Fruit fly (Drosophila melanogaster) Kc167 (cell line): ENCODE data around the gene sif.

Experiments used
- Myc ChIP-seq: fragments of >200 bp; optimal IDR thresholded peaks from 2 replicates; lab custom pipeline; 2017; ENCODE audit warnings: missing external identifiers
- Sin3A ChIP-seq: fragments of >200 bp; optimal IDR thresholded peaks from 2 replicates; lab custom pipeline; 2018; ENCODE audit warnings: missing external identifiers
- h ChIP-seq: fragments of >200 bp; optimal IDR thresholded peaks from 3 replicates; lab custom pipeline; 2018; ENCODE audit warnings: missing external identifiers
- insv ChIP-seq: fragments of >200 bp; optimal IDR thresholded peaks from 3 replicates; lab custom pipeline; 2018; ENCODE audit warnings: missing external identifiers
- psq ChIP-seq: fragments of >200 bp; optimal IDR thresholded peaks from 2 replicates; lab custom pipeline; 2017; ENCODE audit warnings: missing external identifiers
- ttk ChIP-seq: sonication (Bioruptor generic); optimal IDR thresholded peaks from 2 replicates; lab custom pipeline; 2017; ENCODE audit warnings: missing external identifiers

sif gene

DNA sequence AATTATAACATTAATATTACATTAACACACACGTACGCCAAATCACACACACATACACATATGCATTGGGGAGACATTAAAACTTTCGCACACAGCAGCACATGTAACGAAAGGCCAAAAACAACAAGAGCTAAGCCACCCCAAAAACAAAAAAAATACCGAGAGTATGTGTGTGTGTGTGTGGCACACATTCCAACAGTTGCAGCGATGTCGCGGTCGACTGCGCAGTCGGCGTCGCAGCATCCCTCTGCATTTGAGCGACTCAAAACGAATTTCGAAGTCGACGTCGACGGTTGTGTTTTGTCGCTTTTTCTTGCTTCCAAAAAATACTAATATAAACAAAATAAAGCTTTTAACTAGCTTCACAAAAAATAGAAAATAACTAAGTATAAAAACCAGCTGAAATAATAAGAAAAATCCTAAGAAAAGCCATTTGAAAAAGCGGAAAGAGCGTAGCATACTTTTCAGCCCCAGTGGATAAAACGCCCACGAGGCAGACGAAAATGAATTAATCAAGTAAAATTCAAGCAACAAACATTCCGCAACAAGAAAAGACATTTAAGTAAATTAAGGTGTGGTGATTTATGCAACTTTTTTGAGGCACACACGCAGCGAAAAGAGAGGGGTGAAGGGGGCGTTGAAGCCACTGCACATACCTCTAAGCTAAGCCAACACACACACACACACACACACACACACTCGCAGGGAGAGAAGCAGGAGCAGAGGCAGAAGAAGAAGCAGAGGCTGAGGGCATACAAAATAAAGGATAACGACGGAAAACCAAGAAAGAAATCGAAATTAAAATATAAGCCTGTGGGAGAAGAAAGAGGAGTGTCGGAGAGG, 6.4 kb downstream of the sif start, which contains the start of gene CG46320:
Gene CG46320 (plus strand): TSS at position 246 of the 843 bp plus-strand sequence.
- no peak for TF ChIP-seq h (lab: Kevin White, UChicago)
- no peak for TF ChIP-seq Myc (lab: Kevin White, UChicago)
- no peak for TF ChIP-seq Sin3A
- no peak for TF ChIP-seq insv
- TF ChIP-seq ttk (lab: Kevin White, UChicago) = no peak
- TF ChIP-seq psq (lab: Kevin White, UChicago) = no peak

DNA sequence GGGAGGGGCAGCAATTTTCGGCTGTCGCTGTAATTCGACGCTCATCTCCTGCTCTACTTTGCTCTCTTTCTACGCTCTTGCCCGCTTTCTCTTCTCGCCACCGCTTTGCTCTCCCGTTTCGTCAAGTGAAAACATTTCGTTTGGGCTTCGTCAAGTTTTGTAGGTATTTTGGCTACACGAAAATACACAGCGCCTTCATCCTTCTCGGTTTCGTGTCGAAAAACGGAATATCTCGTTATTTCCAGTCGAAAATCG, 6.9 kb downstream of the sif start:
- no peak for TF ChIP-seq ttk (lab: Kevin White, UChicago)
- TF ChIP-seq insv = no peak
- no peak for TF ChIP-seq Sin3A
- TF ChIP-seq h (lab: Kevin White, UChicago) = no peak
- TF ChIP-seq Myc (lab: Kevin White, UChicago) = no peak
- no peak for TF ChIP-seq psq (lab: Kevin White, UChicago)

DNA sequence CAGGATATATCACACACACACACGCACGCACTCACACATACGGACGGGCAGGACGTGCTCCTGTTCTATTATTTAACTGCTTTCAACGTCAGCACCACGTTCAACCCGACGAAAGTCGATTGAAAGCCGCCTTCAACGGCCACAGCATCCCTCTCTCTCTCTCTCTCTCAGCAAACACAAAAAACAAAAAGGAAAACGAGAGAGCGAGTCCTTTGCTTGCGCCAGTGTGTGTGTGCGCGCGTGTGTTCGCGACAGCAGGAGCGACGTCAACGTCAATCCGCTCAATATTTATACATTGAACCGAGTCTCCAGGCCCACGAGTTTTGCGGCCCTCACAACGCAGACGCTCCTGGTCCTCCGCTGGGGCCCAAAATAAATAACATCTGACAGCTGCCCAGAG, 7.7 kb downstream of the sif start:
- TF ChIP-seq insv (no peak), ttk (lab: Kevin White, UChicago) (no peak), Sin3A (no peak), psq (lab: Kevin White, UChicago) (no peak), Myc (lab: Kevin White, UChicago) (no peak), h (lab: Kevin White, UChicago) (no peak)

DNA sequence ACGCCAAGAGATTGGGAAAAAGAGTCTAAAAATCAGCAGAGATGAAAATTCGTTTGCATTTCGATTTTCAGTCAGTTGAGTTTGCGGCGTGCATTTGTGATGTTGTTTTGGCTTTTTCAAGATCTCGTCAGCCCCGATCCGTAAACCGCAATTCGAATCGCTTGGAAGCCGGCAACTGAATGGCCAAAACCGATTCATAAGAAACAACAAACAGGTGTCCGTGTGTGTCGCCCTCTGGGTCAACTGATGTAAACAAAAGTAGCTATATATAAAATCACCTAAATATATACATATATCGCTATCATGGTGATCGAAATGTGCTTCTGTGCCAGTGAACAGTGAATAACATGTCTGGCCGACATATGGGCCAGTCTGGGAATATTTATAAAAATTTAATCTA, 9.1 kb downstream of the sif start:
- TF ChIP-seq ttk (lab: Kevin White, UChicago) (no peak), insv (no peak), psq (lab: Kevin White, UChicago) (no peak), Sin3A (no peak), Myc (lab: Kevin White, UChicago) (no peak), h (lab: Kevin White, UChicago) (no peak)

DNA sequence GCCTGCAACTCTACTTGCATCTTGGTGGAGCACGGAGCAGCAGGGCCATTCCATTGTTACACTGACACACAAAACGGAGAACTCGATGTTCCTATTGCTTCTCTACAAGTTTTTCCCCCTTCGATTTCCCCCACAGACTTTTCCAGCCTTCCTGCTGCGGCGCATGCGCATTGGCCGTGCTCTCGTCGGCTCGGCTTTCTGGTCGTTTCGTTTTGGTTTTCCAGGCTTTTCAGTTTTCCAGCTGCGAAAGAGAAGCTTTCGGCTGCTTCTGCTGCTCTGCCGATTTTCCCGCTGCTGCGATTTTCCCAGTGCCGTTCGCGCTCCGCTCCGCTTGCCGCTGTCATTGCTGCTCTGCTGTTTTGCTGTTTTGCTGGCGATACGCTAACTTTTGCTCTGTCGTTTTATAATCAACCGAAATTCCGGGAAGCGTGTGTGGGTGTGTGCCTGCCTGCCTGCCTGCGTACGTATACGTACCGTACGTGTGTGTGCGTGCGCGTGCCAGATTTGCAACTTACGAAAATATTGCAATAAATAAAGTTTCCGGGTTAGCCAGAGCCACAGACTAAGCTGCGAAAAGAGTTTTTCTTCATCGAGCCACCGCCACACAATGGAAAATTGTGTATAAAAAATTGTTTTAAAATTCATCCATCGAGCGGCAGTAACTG, 20.7 kb downstream of the sif start:
- TF ChIP-seq insv (no peak), h (lab: Kevin White, UChicago) (no peak), ttk (lab: Kevin White, UChicago) (no peak), psq (lab: Kevin White, UChicago) (no peak), Sin3A (no peak), Myc (lab: Kevin White, UChicago) (no peak)

dm6 chr3L:5686274-5686673, 28.6 kb downstream of the sif start:
- TF ChIP-seq ttk (lab: Kevin White, UChicago) = no peak
- no peak for TF ChIP-seq insv
- TF ChIP-seq Sin3A = no peak
- TF ChIP-seq Myc (lab: Kevin White, UChicago) = no peak
- no peak for TF ChIP-seq psq (lab: Kevin White, UChicago)
- no peak for TF ChIP-seq h (lab: Kevin White, UChicago)

DNA sequence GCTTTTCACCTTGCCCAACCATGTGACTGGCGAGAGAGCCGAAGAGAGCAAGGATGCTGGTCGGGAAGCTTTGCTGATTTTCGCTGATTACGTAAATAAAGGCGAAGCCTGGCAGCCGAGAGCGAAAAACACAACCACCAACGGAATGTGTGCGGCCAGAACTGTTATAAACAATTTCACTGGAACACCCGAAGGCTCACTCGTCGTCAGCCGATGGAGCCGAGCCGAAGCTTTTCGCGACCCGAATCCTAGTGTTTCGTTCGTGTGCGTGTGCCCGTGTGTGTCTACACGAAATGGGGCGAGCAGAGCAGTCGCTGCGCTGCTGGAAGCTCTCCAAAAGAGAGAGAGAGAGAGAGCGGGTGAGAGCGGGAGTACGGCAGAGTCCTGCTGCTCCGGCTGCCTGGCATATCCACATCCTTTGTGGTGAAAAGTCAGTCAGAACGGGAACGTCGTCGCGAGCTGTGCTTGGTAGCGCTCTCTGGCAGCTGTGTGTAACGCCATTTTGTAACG, 33.3 kb downstream of the sif start:
- TF ChIP-seq h (lab: Kevin White, UChicago) (no peak), Sin3A (no peak), Myc (lab: Kevin White, UChicago) (no peak), ttk (lab: Kevin White, UChicago) (no peak), psq (lab: Kevin White, UChicago) (no peak), insv (no peak)

dm6 chr3L:5713031-5713430, 55.3 kb downstream of the sif start, which contains the start of gene CG44521:
Gene CG44521 (plus strand): TSS chr3L:5713331.
- TF ChIP-seq ttk (lab: Kevin White, UChicago) (no peak), Myc (lab: Kevin White, UChicago) (no peak), psq (lab: Kevin White, UChicago) (no peak), Sin3A (no peak)

DNA sequence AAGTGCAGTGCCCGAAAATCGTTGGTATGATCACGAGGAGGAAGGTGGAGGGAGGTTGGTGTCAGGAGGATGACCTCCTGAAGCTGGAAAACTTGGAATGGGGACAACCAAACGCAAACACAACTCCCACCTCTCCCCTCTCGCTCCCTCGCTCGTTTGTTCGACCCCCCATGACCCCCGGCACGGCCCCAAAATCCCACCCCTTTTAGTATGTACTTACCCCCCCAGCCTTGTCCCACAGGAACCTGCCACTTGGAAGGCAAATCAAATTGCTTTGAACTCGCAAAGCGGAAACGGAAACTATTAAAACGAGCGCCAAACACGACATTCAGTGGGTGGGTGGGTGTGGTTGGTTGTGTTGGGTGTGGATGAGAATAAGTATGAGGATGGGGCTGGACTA, 73.9 kb downstream of the sif start:
- no peak for TF ChIP-seq insv
- no peak for TF ChIP-seq Sin3A
- TF ChIP-seq psq (lab: Kevin White, UChicago) = no peak
- TF ChIP-seq ttk (lab: Kevin White, UChicago) = no peak
- no peak for TF ChIP-seq Myc (lab: Kevin White, UChicago)
- TF ChIP-seq h (lab: Kevin White, UChicago) = no peak

DNA sequence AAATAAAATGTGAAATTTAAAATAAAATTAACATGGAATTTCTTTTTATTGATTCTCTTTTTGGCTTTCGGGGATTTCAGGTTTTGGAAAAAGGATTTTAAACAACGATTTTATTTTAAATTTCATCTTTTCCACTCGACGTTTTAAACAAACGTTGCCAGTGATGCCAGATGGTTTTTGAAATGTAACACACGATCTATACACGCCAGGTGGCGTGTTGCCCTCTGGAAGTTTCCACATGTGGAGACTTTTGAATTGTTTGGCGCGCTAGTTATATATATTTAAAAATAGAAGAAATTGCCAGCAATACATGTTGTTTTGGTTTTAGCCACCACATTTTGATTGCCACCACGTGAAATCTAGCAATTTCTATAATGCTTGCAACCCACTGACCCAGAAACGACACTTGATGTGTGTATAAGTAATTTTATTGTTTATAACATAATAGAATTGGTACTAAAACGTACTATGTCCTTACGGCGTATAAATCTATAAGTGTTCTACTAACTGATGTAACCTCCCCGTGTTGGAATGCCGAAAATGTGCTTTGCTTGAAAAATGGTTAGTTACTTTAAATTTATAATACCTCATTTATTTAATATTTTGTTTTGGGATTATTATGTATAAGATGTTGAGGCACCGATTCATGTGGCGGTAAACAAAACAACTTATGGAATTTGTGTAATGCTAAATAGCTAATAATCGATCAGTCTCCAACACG, 92.1 kb downstream of the sif start:
- TF ChIP-seq ttk (lab: Kevin White, UChicago) (no peak), insv (no peak), Myc (lab: Kevin White, UChicago) (no peak), h (lab: Kevin White, UChicago) (no peak), Sin3A (no peak), psq (lab: Kevin White, UChicago) (no peak)

DNA sequence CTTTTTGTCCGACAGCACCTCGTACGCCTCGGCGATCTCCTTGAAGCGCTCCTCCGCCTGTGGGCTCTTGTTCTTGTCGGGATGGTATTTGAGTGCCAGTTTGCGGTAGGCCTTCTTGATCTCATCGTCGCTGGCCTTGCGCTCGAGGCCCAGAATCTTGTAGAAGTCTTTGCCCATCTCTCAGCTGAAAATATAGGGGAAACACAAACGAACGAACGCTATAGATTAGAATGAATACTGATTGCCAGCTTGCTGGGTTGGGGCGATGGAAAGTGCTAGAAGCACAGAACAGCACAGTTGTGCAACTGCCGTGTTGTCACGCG, 93.7 kb downstream of the sif start:
- no peak for TF ChIP-seq h (lab: Kevin White, UChicago)
- TF ChIP-seq insv = no peak
- no peak for TF ChIP-seq psq (lab: Kevin White, UChicago)
- TF ChIP-seq ttk (lab: Kevin White, UChicago) = no peak
